Worm (Caenorhabditis elegans) whole organism, midembryonic: ENCODE data around the gene uncp-18.

Experiments
- cog-1 ChIP-seq: sonication (generic microtip); optimal IDR thresholded peaks from 2 replicates; lab custom pipeline; 2016; ENCODE audit warnings: missing genetic modification characterization, missing compliant biosample characterization
- klf-2 ChIP-seq: fragments of 200-800 bp; sonication (Bioruptor generic); conservative IDR thresholded peaks from 2 replicates; pipeline ENCODE4 v1.3.6; 2022; ENCODE audit warnings: missing genetic modification reagents, missing genetic modification characterization, missing compliant biosample characterization
- med-1 ChIP-seq: sonication (generic microtip); optimal IDR thresholded peaks from 2 replicates; lab custom pipeline; 2017; ENCODE audit warnings: missing genetic modification characterization, mild to moderate bottlenecking, missing compliant biosample characterization, antibody characterized with exemption, missing genetic modification reagents; ENCODE audit not compliant: insufficient read depth
- tab-1 ChIP-seq: fragments of 200-800 bp; sonication (Bioruptor generic); IDR thresholded peaks from 2 replicates; pipeline ENCODE4 v1.3.6; 2022; ENCODE audit warnings: missing genetic modification characterization, missing compliant biosample characterization
- ztf-23 ChIP-seq: fragments of 200-800 bp; sonication (Bioruptor generic); IDR thresholded peaks from 2 replicates; pipeline ENCODE4 v1.3.6; 2022; ENCODE audit warnings: missing genetic modification reagents, missing genetic modification characterization, missing compliant biosample characterization

ce11 chrIV:366406-366805, 24.0 kb upstream of the uncp-18 start:
- TF ChIP-seq med-1 (GFP tag; lab: Kevin White, UChicago) (no peak), tab-1 (GFP tag; lab: Robert Waterston, UW) (no peak), klf-2 (GFP tag; lab: Robert Waterston, UW) (no peak), ztf-23 (GFP tag; lab: Robert Waterston, UW) (no peak), cog-1 (tag; lab: Kevin White, UChicago) (peak; percentile 25)
